Worm (Caenorhabditis elegans) whole organism, L4 larva: Measurements from ENCODE around the gene gst-42.
A peak's percentile ranks its signal among the peaks of the same experiment; 100 is the strongest.

Experiments
- F10B5.3 ChIP-seq: sonication (generic microtip); optimal IDR thresholded peaks from 2 replicates; lab custom pipeline; 2016; ENCODE audit warnings: mild to moderate bottlenecking, missing genetic modification characterization, missing compliant biosample characterization
- F37D6.2 ChIP-seq: sonication (generic microtip); optimal IDR thresholded peaks from 2 replicates; lab custom pipeline; 2016; ENCODE audit warnings: mild to moderate bottlenecking, missing genetic modification characterization, missing compliant biosample characterization
- ZK337.2 ChIP-seq: fragments of 200-800 bp; sonication (Bioruptor generic); IDR thresholded peaks from 2 replicates; pipeline ENCODE4 v1.3.6; 2022; ENCODE audit warnings: missing genetic modification reagents, missing genetic modification characterization, missing compliant biosample characterization
- aha-1 ChIP-seq: fragments of 150-350 bp; peaks from one replicate; lab custom pipeline; 2014; ENCODE audit warnings: missing biosample characterization, missing genetic modification characterization
- attf-4 ChIP-seq: sonication (generic microtip); optimal IDR thresholded peaks from 3 replicates; lab custom pipeline; 2017; ENCODE audit warnings: missing biosample characterization, missing genetic modification characterization
- daf-16 ChIP-seq, 3 experiments: sonication (generic microtip); optimal IDR thresholded peaks; 2 replicates each; lab custom pipeline; 2016 to 2017; ENCODE audit warnings: missing genetic modification characterization in 3 of 3, missing genetic modification reagents in 3 of 3, mild to moderate bottlenecking in 2 of 3, missing compliant biosample characterization in 2 of 3, missing biosample characterization in 1 of 3, moderate library complexity in 1 of 3
- dmd-6 ChIP-seq: fragments of 200-800 bp; sonication (Bioruptor generic); IDR thresholded peaks from 2 replicates; pipeline ENCODE4 v1.3.6; 2022; ENCODE audit warnings: missing genetic modification reagents, missing genetic modification characterization, missing compliant biosample characterization
- dpl-1 ChIP-seq: fragments of 150-350 bp; optimal IDR thresholded peaks from 2 replicates; lab custom pipeline; 2014; ENCODE audit warnings: missing biosample characterization, missing genetic modification reagents, missing genetic modification characterization
- dve-1 ChIP-seq: sonication (generic microtip); optimal IDR thresholded peaks from 2 replicates; lab custom pipeline; 2017; ENCODE audit warnings: antibody characterized with exemption, mild to moderate bottlenecking, missing genetic modification characterization, missing compliant biosample characterization; ENCODE audit not compliant: insufficient read depth
- egl-27 ChIP-seq: sonication (generic microtip); optimal IDR thresholded peaks from 3 replicates; lab custom pipeline; 2017; ENCODE audit warnings: missing biosample characterization, missing genetic modification reagents, missing genetic modification characterization
- hif-1 ChIP-seq, 2 experiments: sonication (generic microtip); optimal IDR thresholded peaks; 2 replicates each; lab custom pipeline; 2016 to 2017; ENCODE audit warnings: missing compliant biosample characterization in 2 of 2, missing genetic modification characterization in 2 of 2, missing genetic modification reagents in 2 of 2, missing genotype in 2 of 2, mild to moderate bottlenecking in 1 of 2
- hlh-11 ChIP-seq: fragments of 200-800 bp; sonication (Bioruptor generic); optimal IDR thresholded peaks from 2 replicates; lab custom pipeline; 2018; ENCODE audit warnings: mild to moderate bottlenecking, missing genetic modification characterization, missing compliant biosample characterization
- hlh-30 ChIP-seq: sonication (generic microtip); optimal IDR thresholded peaks from 2 replicates; lab custom pipeline; 2017; ENCODE audit warnings: antibody characterized with exemption, mild to moderate bottlenecking, missing genetic modification characterization, missing compliant biosample characterization; ENCODE audit not compliant: insufficient read depth
- hmg-1.1 ChIP-seq: fragments of 200-800 bp; sonication (Bioruptor generic); IDR thresholded peaks from 2 replicates; pipeline ENCODE4 v1.3.6; 2022; ENCODE audit warnings: missing genetic modification reagents, missing genetic modification characterization, missing compliant biosample characterization
- lin-13 ChIP-seq: fragments of 150-350 bp; optimal IDR thresholded peaks from 2 replicates; lab custom pipeline; 2014; ENCODE audit warnings: missing biosample characterization, missing genetic modification reagents, missing genetic modification characterization
- lir-3 ChIP-seq: sonication (generic microtip); optimal IDR thresholded peaks from 2 replicates; lab custom pipeline; 2016; ENCODE audit warnings: mild to moderate bottlenecking, missing genetic modification characterization, missing compliant biosample characterization
- madf-9 ChIP-seq: fragments of 200-800 bp; sonication (Bioruptor generic); conservative IDR thresholded peaks from 2 replicates; pipeline ENCODE4 v1.3.6; 2022; ENCODE audit warnings: missing genetic modification reagents, missing genetic modification characterization, missing compliant biosample characterization
- mdl-1 ChIP-seq, 2 experiments: fragments of 150-350 bp in 1 of 2; sonication (generic microtip) in 1 of 2; optimal IDR thresholded peaks; 2 replicates each; lab custom pipeline; 2014 to 2017; ENCODE audit warnings: missing biosample characterization in 2 of 2, missing genetic modification characterization in 2 of 2
- mxl-3 ChIP-seq: fragments of 200-800 bp; sonication (Bioruptor generic); optimal IDR thresholded peaks from 2 replicates; lab custom pipeline; 2018; ENCODE audit warnings: mild to moderate bottlenecking, missing genetic modification characterization, missing compliant biosample characterization
- nhr-28 ChIP-seq: fragments of 150-350 bp; optimal IDR thresholded peaks from 2 replicates; lab custom pipeline; 2014; ENCODE audit warnings: missing biosample characterization, missing genetic modification characterization
- nhr-41 ChIP-seq: fragments of 200-800 bp; sonication (Bioruptor generic); IDR thresholded peaks from 2 replicates; pipeline ENCODE4 v1.3.6; 2022; ENCODE audit warnings: missing genetic modification reagents, missing genetic modification characterization, missing compliant biosample characterization
- nhr-48 ChIP-seq: sonication (generic microtip); optimal IDR thresholded peaks from 2 replicates; lab custom pipeline; 2016; ENCODE audit warnings: mild to moderate bottlenecking, missing genetic modification characterization, missing compliant biosample characterization
- nhr-77 ChIP-seq: fragments of 150-350 bp; optimal IDR thresholded peaks from 2 replicates; lab custom pipeline; 2014; ENCODE audit warnings: missing biosample characterization, missing genetic modification characterization
- pha-4 ChIP-seq, 2 experiments: fragments of 150-350 bp in 1 of 2; fragments of 200-800 bp in 1 of 2; sonication (Bioruptor generic) in 1 of 2; IDR thresholded peaks in 1 of 2; optimal IDR thresholded peaks in 1 of 2; 2 replicates each; pipeline versions ENCODE4 v1.3.6 to Lab custom; 2014 to 2022; ENCODE audit warnings: missing genetic modification characterization in 2 of 2, missing genetic modification reagents in 2 of 2, missing biosample characterization in 1 of 2, missing compliant biosample characterization in 1 of 2
- pqm-1 ChIP-seq: sonication (generic microtip); optimal IDR thresholded peaks from 2 replicates; lab custom pipeline; 2017; ENCODE audit warnings: missing biosample characterization, missing genetic modification characterization
- rbr-2 ChIP-seq: sonication (generic microtip); optimal IDR thresholded peaks from 2 replicates; lab custom pipeline; 2016; ENCODE audit warnings: missing genotype, missing genetic modification characterization, missing compliant biosample characterization
- snpc-4 ChIP-seq: fragments of 150-350 bp; optimal IDR thresholded peaks from 2 replicates; lab custom pipeline; 2014; ENCODE audit warnings: missing biosample characterization, missing genetic modification characterization
- tra-1 ChIP-seq: fragments of 200-800 bp; sonication (Bioruptor generic); IDR thresholded peaks from 2 replicates; pipeline ENCODE4 v1.3.6; 2022; ENCODE audit warnings: missing genetic modification reagents, missing genetic modification characterization, missing compliant biosample characterization
- unc-130 ChIP-seq: sonication (generic microtip); optimal IDR thresholded peaks from 2 replicates; lab custom pipeline; 2016; ENCODE audit warnings: missing genetic modification reagents, missing genetic modification characterization, missing compliant biosample characterization
- unc-39 ChIP-seq: sonication (generic microtip); optimal IDR thresholded peaks from 2 replicates; lab custom pipeline; 2017; ENCODE audit warnings: missing biosample characterization, missing genetic modification characterization
- unc-62 ChIP-seq, 3 experiments: fragments of 150-350 bp in 1 of 3; sonication (generic microtip); optimal IDR thresholded peaks in 2 of 3; peaks in 1 of 3; 1 replicate in 1 of 3; 2 replicates in 2 of 3; lab custom pipeline; 2014 to 2017; ENCODE audit warnings: missing biosample characterization in 3 of 3, missing genetic modification characterization in 3 of 3, missing genetic modification reagents in 3 of 3, missing genotype in 1 of 3
- zfp-3 ChIP-seq: fragments of 200-800 bp; sonication (Bioruptor generic); conservative IDR thresholded peaks from 2 replicates; pipeline ENCODE4 v1.3.6; 2022; ENCODE audit warnings: missing genetic modification reagents, missing genetic modification characterization, missing compliant biosample characterization
- zip-2 ChIP-seq: fragments of 150-350 bp; optimal IDR thresholded peaks from 2 replicates; lab custom pipeline; 2014; ENCODE audit warnings: missing biosample characterization, missing genetic modification characterization

The gst-42 gene

DNA sequence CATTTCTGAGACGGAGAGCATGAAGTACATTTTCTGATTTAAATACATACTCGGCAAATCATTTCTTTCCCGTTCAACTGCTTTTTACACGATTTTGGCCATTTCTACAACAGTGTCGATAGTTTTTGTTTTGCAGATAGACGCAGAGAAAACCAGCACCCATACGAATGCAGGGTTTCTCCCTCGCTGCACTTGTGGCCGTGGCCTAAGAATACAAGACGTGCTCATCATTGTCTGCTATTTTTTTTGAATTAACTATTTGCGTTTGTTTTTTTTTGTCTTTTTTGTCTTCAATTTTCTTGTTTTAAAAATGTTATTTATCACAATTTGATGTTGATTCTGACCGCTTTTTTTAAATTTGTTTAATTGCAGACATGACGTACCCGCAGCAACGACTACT, 34.6 kb downstream of the gst-42 start, which contains the start of gene smcl-1:
smcl-1 (plus strand) TSS at position 373 of the 400 bp plus-strand sequence.
- no peak for TF ChIP-seq pha-4 (GFP tag; IDR thresholded peaks at IDR 0.05; lab: Robert Waterston, UW)
- TF ChIP-seq pha-4 (tag; optimal IDR thresholded peaks at IDR 0.05; lab: Kevin White, UChicago) = peak; percentile 63
- TF ChIP-seq mdl-1 (tag; optimal IDR thresholded peaks at IDR 0.05; lab: Kevin White, UChicago) = peak in 1 of 2 experiments; percentile 24
- TF ChIP-seq mxl-3 (GFP tag; lab: Kevin White, UChicago) = peak; percentile 72
- peak; percentile 23 for TF ChIP-seq dpl-1
- TF ChIP-seq tra-1 (GFP tag; lab: Robert Waterston, UW) = no peak
- 0 out of 2 replicates have a peak, but pooled peaks have one; percentile 30 for TF ChIP-seq ZK337.2 (GFP tag; lab: Robert Waterston, UW)
- TF ChIP-seq hmg-1.1 = peak; percentile 55; the same call in 1 of the 2 replicates
- no peak for TF ChIP-seq nhr-77 (tag; lab: Kevin White, UChicago)
- peak; percentile 36 for TF ChIP-seq hlh-11 (tag; lab: Kevin White, UChicago)
- 0 out of 2 replicates have a peak, but pooled peaks have one; percentile 33 for TF ChIP-seq dmd-6
- peak; percentile 56 for TF ChIP-seq nhr-28
- no peak for TF ChIP-seq zfp-3 (GFP tag; lab: Robert Waterston, UW)
- TF ChIP-seq aha-1 (tag; lab: Kevin White, UChicago) = peak; percentile 80

DNA sequence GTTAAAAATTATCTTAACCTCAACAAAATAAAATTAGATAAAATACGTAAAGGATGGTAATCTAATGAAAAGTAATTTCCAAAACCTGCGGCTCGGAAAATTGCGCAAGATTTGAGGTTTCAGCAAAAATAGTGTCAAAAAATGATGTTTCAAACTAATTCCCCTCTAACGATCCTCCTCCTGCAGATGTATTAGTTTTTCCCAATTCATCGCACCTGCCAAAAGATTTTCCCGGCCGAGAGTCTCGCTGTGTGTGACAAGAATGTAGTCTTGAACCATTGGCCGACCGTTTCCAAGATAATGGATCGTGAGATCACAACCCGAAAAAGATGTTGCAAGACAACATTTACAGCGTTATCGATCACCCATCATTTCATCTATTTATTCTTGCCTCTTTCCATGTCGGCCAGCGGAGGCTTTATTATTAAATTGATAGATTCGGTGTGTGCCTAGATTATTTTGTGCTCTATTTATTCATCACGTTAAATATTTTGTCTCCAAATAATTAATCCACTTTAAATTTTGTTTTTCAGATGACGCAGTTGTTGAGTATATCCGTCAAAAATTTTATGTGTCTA, 37.6 kb downstream of the gst-42 start, which contains the start of the genes C44C10.10 and C44C10.5:
C44C10.10 (plus strand) TSS at position 301 of the 578 bp plus-strand sequence.
C44C10.5 (plus strand) TSS at position 528 of the 578 bp plus-strand sequence.
- no peak for TF ChIP-seq F37D6.2 (tag; lab: Kevin White, UChicago)
- peak; percentile 7 for TF ChIP-seq aha-1 (tag; lab: Kevin White, UChicago)

DNA sequence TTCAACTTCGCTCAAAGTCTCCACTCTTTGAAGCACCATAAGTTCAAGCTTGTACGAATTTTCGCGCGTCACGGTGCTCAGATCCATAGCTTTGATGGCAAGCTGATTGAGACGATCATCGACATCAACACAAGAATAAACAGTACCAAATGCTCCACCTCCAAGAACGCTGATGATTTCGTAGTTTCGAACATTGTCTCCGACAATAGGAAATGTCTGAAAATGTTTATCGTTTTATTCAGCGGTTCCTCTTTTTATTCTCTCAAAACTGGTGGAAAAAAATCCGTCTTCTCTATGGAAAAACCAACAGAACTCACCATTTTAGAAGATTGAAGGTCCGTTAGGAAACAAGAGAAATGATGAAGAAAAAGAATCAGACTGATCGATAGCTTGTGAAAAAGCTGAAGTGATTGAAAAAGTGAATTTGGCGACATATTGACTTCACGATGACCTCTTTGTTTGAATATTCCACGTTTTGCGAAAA, 39.9 kb downstream of the gst-42 start, which contains the start of gene C44C10.7:
C44C10.7 (minus strand) TSS at position 434 of the 484 bp plus-strand sequence.
- TF ChIP-seq unc-62 (GFP tag; optimal IDR thresholded peaks at IDR 0.05 in 1 of 2; lab: Kevin White, UChicago) = peak in 1 of 2 experiments; percentile 97
- TF ChIP-seq unc-62 (tag; optimal IDR thresholded peaks at IDR 0.05; lab: Kevin White, UChicago) = no peak
- no peak for TF ChIP-seq lin-13

DNA sequence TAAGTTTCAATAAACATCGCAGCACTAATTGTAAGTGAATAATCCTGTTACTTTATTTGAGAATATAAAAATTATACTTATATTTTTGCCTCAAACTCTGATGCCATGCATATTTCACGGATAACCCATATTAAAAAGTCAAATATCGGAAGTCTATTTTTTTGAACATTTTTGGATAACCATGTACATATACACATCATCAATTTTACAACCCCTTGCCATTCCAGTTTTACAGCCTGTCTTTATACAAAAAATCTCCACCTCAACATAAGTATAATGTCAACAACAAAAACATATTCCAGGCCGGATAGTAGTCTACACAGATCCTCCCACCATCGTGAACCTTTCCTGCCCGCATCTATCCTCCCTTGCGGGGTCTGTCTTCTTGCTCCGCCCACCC, 43.5 kb downstream of the gst-42 start, which contains the start of gene hnd-1:
hnd-1 (plus strand) TSS at position 301 of the 400 bp plus-strand sequence.
- no peak for TF ChIP-seq mdl-1 (tag; optimal IDR thresholded peaks at IDR 0.05; lab: Kevin White, UChicago)
- no peak for TF ChIP-seq zip-2 (tag; lab: Kevin White, UChicago)
- TF ChIP-seq F10B5.3 (tag; lab: Kevin White, UChicago) = no peak
- TF ChIP-seq egl-27 = no peak
- TF ChIP-seq unc-130 (GFP tag; lab: Kevin White, UChicago) = no peak
- no peak for TF ChIP-seq rbr-2 (tag; lab: Kevin White, UChicago)
- no peak for TF ChIP-seq unc-39 (tag; lab: Kevin White, UChicago)

DNA sequence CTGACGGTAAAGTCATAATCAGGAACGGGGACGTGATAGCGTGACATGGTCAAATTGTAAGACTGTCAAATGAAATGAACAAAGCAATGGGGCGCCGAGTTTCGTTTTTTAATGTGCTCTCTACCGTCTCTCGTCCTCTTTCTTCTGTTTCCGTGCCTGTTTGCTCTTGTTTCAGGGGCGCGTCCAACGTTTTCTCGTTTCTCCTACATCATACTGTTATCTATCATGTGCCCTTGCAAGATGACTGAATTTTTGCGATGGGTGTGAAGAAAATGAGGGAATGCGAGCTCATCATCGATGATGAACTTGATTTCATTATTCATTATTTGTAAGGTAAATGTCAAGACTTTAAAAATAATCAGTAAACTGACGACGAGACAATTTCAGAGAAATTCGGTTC, 46.9 kb downstream of the gst-42 start, which contains the start of gene T04F8.7:
T04F8.7 (minus strand) TSS at position 130 of the 400 bp plus-strand sequence.
- 0 out of 2 replicates have a peak, but pooled peaks have one; percentile 42 for TF ChIP-seq tra-1 (GFP tag; lab: Robert Waterston, UW)
- TF ChIP-seq dmd-6 = peak; percentile 88
- peak in 1 of 2 experiments; percentile 32 for TF ChIP-seq hif-1 (tag; optimal IDR thresholded peaks at IDR 0.05; lab: Kevin White, UChicago)
- peak; percentile 50 for TF ChIP-seq pqm-1 (tag; lab: Kevin White, UChicago)
- 0 out of 2 replicates have a peak, but pooled peaks have one; percentile 13 for TF ChIP-seq nhr-41 (GFP tag; lab: Robert Waterston, UW)
- TF ChIP-seq nhr-77 (tag; lab: Kevin White, UChicago) = peak; percentile 13
- TF ChIP-seq madf-9 (GFP tag; lab: Robert Waterston, UW) = no peak
- TF ChIP-seq aha-1 (tag; lab: Kevin White, UChicago) = peak; percentile 95
- TF ChIP-seq nhr-48 (tag; lab: Kevin White, UChicago) = peak; percentile 38
- no peak for TF ChIP-seq attf-4
- no peak for TF ChIP-seq lir-3 (tag; lab: Kevin White, UChicago)
- peak; percentile 66 for TF ChIP-seq nhr-28
- TF ChIP-seq snpc-4 (tag; lab: Kevin White, UChicago) = no peak
- peak; percentile 65 for TF ChIP-seq hlh-30 (tag; lab: Kevin White, UChicago)
- peak; percentile 39 for TF ChIP-seq mxl-3 (GFP tag; lab: Kevin White, UChicago)
- peak; percentile 75 for TF ChIP-seq dve-1 (tag; lab: Kevin White, UChicago)
- TF ChIP-seq daf-16 (GFP tag; optimal IDR thresholded peaks at IDR 0.05; lab: Kevin White, UChicago) = no peak
- TF ChIP-seq daf-16 (tag; optimal IDR thresholded peaks at IDR 0.05; lab: Kevin White, UChicago) = peak; percentile 87
- peak; percentile 85 for TF ChIP-seq hlh-11 (tag; lab: Kevin White, UChicago)
